Fruit fly (Drosophila melanogaster) whole organism, embryonic: ENCODE measurements around the gene CG43245.

ENCODE experiments used
- Ada2b ChIP-seq: fragments of 200-800 bp; sonication (Bioruptor generic); IDR thresholded peaks from 2 replicates; pipeline ENCODE4 v1.3.6; 2022; ENCODE audit warnings: missing biosample characterization, missing genetic modification characterization
- Atf3 ChIP-seq: fragments of 200-800 bp; sonication (Bioruptor generic); optimal IDR thresholded peaks from 3 replicates; lab custom pipeline; 2016; ENCODE audit warnings: missing biosample characterization, missing genetic modification characterization
- CG10366 ChIP-seq: fragments of 200-800 bp; sonication (Bioruptor generic); IDR thresholded peaks from 2 replicates; pipeline ENCODE4 v1.3.6; 2022; ENCODE audit warnings: missing biosample characterization, missing genetic modification characterization
- CG10462 ChIP-seq: fragments of 200-800 bp; sonication (Bioruptor generic); optimal IDR thresholded peaks from 2 replicates; lab custom pipeline; 2016; ENCODE audit warnings: missing biosample characterization, missing genetic modification characterization
- CG10959 ChIP-seq: fragments of 200-800 bp; sonication (Bioruptor generic); IDR thresholded peaks from 2 replicates; pipeline ENCODE4 v1.3.6; 2022; ENCODE audit warnings: missing biosample characterization, missing genetic modification characterization
- CG11247 ChIP-seq: fragments of 200-800 bp; sonication (Bioruptor generic); IDR thresholded peaks from 2 replicates; pipeline ENCODE4 v1.3.6; 2022; ENCODE audit warnings: missing biosample characterization, missing genetic modification characterization
- CG17186 ChIP-seq: fragments of 200-800 bp; sonication (Bioruptor generic); optimal IDR thresholded peaks from 3 replicates; lab custom pipeline; 2017; ENCODE audit warnings: missing biosample characterization, missing genetic modification reagents, missing genetic modification characterization
- CG17802 ChIP-seq: fragments of 200-800 bp; sonication (Bioruptor generic); optimal IDR thresholded peaks from 2 replicates; lab custom pipeline; 2018; ENCODE audit warnings: missing biosample characterization, mild to moderate bottlenecking, missing genetic modification characterization, moderate library complexity
- CG18764 ChIP-seq: fragments of 200-800 bp; sonication (Bioruptor generic); optimal IDR thresholded peaks from 3 replicates; lab custom pipeline; 2016; ENCODE audit warnings: missing biosample characterization, missing genetic modification characterization
- CG30431 ChIP-seq: fragments of 200-800 bp; sonication (Bioruptor generic); optimal IDR thresholded peaks from 2 replicates; lab custom pipeline; 2017; ENCODE audit warnings: missing biosample characterization, missing genetic modification characterization
- CG3065 ChIP-seq: fragments of 200-800 bp; sonication (Bioruptor generic); optimal IDR thresholded peaks from 2 replicates; lab custom pipeline; 2016; ENCODE audit warnings: missing biosample characterization, missing genetic modification characterization
- CG33213 ChIP-seq: fragments of 200-800 bp; sonication (Bioruptor generic); optimal IDR thresholded peaks from 3 replicates; lab custom pipeline; 2016; ENCODE audit warnings: missing biosample characterization, missing genetic modification characterization
- CG3995 ChIP-seq: fragments of 200-800 bp; sonication (Bioruptor generic); optimal IDR thresholded peaks from 3 replicates; lab custom pipeline; 2016; ENCODE audit warnings: missing biosample characterization, missing genetic modification characterization
- CG6689 ChIP-seq: fragments of 200-800 bp; sonication (Bioruptor generic); IDR thresholded peaks from 2 replicates; pipeline ENCODE4 v1.3.6; 2022; ENCODE audit warnings: missing biosample characterization, missing genetic modification characterization
- CG7271 ChIP-seq: fragments of 200-800 bp; sonication (Bioruptor generic); optimal IDR thresholded peaks from 2 replicates; lab custom pipeline; 2018; ENCODE audit warnings: missing biosample characterization, mild to moderate bottlenecking, missing genetic modification characterization, moderate library complexity
- CG7745 ChIP-seq: fragments of 200-800 bp; sonication (Bioruptor generic); optimal IDR thresholded peaks from 2 replicates; lab custom pipeline; 2018; ENCODE audit warnings: missing biosample characterization, mild to moderate bottlenecking, missing genetic modification characterization, moderate library complexity
- CG8478 ChIP-seq: fragments of >200 bp; optimal IDR thresholded peaks from 2 replicates; lab custom pipeline; 2018
- CG9215 ChIP-seq: fragments of 200-800 bp; sonication (Bioruptor generic); IDR thresholded peaks from 2 replicates; pipeline ENCODE4 v1.3.6; 2022; ENCODE audit warnings: missing biosample characterization, missing genetic modification characterization
- Dll ChIP-seq: fragments of 200-800 bp; sonication (Bioruptor generic); IDR thresholded peaks from 4 replicates; pipeline ENCODE4 v1.3.6; 2022; ENCODE audit warnings: missing biosample characterization, missing genetic modification characterization; ENCODE audit not compliant: partially characterized antibody
- ERR ChIP-seq: fragments of 200-800 bp; sonication (Bioruptor generic); optimal IDR thresholded peaks from 2 replicates; lab custom pipeline; 2016; ENCODE audit warnings: missing biosample characterization, missing genetic modification characterization
- Fer2 ChIP-seq: fragments of 200-800 bp; sonication (Bioruptor generic); optimal IDR thresholded peaks from 2 replicates; lab custom pipeline; 2018; ENCODE audit warnings: missing biosample characterization, mild to moderate bottlenecking, missing genetic modification characterization, moderate library complexity
- Fer3 ChIP-seq: fragments of 200-800 bp; sonication (Bioruptor generic); optimal IDR thresholded peaks from 2 replicates; lab custom pipeline; 2018; ENCODE audit warnings: missing biosample characterization, mild to moderate bottlenecking, missing genetic modification characterization, moderate library complexity
- HHEX ChIP-seq: fragments of 200-800 bp; sonication (Bioruptor generic); optimal IDR thresholded peaks from 3 replicates; lab custom pipeline; 2017; ENCODE audit warnings: missing biosample characterization, mild to moderate bottlenecking, missing genetic modification characterization, missing genetic modification reagents
- HLH4C ChIP-seq: fragments of 200-800 bp; sonication (Bioruptor generic); IDR thresholded peaks from 3 replicates; pipeline ENCODE4 v1.3.6; 2022; ENCODE audit warnings: missing biosample characterization, missing genetic modification characterization; ENCODE audit not compliant: partially characterized antibody
- HmgD ChIP-seq: fragments of 200-800 bp; sonication (Bioruptor generic); optimal IDR thresholded peaks from 3 replicates; lab custom pipeline; 2016; ENCODE audit warnings: missing biosample characterization, missing genetic modification characterization
- Hr3 ChIP-seq: fragments of 200-800 bp; sonication (Bioruptor generic); optimal IDR thresholded peaks from 3 replicates; lab custom pipeline; 2016; ENCODE audit warnings: missing biosample characterization, missing genetic modification characterization
- Jarid2 ChIP-seq: fragments of 200-800 bp; sonication (Bioruptor generic); optimal IDR thresholded peaks from 3 replicates; lab custom pipeline; 2017; ENCODE audit warnings: mild to moderate bottlenecking, missing biosample characterization, missing genetic modification reagents, missing genetic modification characterization
- Lim3 ChIP-seq: fragments of 200-800 bp; sonication (Bioruptor generic); IDR thresholded peaks from 2 replicates; pipeline ENCODE4 v1.3.6; 2022; ENCODE audit warnings: missing biosample characterization, missing genetic modification characterization
- MESR4 ChIP-seq: fragments of 200-800 bp; sonication (Bioruptor generic); optimal IDR thresholded peaks from 2 replicates; lab custom pipeline; 2018; ENCODE audit warnings: missing biosample characterization, mild to moderate bottlenecking, missing genetic modification characterization, moderate library complexity
- Myb ChIP-seq: fragments of 200-800 bp; sonication (Bioruptor generic); optimal IDR thresholded peaks from 2 replicates; lab custom pipeline; 2016; ENCODE audit warnings: missing biosample characterization, missing genetic modification characterization
- Sin3A ChIP-seq: fragments of >200 bp; optimal IDR thresholded peaks from 2 replicates; lab custom pipeline; 2018
- ac ChIP-seq: fragments of 200-800 bp; sonication (Bioruptor generic); optimal IDR thresholded peaks from 3 replicates; lab custom pipeline; 2017; ENCODE audit warnings: missing biosample characterization, mild to moderate bottlenecking, missing genetic modification characterization
- bigmax ChIP-seq: fragments of 200-800 bp; sonication (Bioruptor generic); optimal IDR thresholded peaks from 2 replicates; lab custom pipeline; 2018; ENCODE audit warnings: missing biosample characterization, mild to moderate bottlenecking, missing genetic modification characterization
- dan ChIP-seq: fragments of 200-800 bp; sonication (Bioruptor generic); IDR thresholded peaks from 2 replicates; pipeline ENCODE4 v1.3.6; 2022; ENCODE audit warnings: missing biosample characterization, missing genetic modification characterization
- dmrt11E ChIP-seq: fragments of 200-800 bp; sonication (Bioruptor generic); optimal IDR thresholded peaks from 3 replicates; lab custom pipeline; 2018; ENCODE audit warnings: missing biosample characterization, mild to moderate bottlenecking, missing genetic modification characterization, moderate library complexity
- eyg ChIP-seq: fragments of 200-800 bp; sonication (Bioruptor generic); optimal IDR thresholded peaks from 3 replicates; lab custom pipeline; 2016; ENCODE audit warnings: missing biosample characterization, missing genetic modification characterization
- fd64A ChIP-seq: fragments of 200-800 bp; sonication (Bioruptor generic); optimal IDR thresholded peaks from 3 replicates; lab custom pipeline; 2018; ENCODE audit warnings: missing biosample characterization, mild to moderate bottlenecking, missing genetic modification characterization
- hb ChIP-seq: fragments of 200-800 bp; sonication (Bioruptor generic); IDR thresholded peaks from 3 replicates; pipeline ENCODE4 v1.3.6; 2022; ENCODE audit warnings: missing biosample characterization, missing genetic modification characterization; ENCODE audit not compliant: partially characterized antibody
- oc ChIP-seq: fragments of 200-800 bp; sonication (Bioruptor generic); optimal IDR thresholded peaks from 2 replicates; lab custom pipeline; 2018; ENCODE audit warnings: missing biosample characterization, mild to moderate bottlenecking, missing genetic modification characterization, moderate library complexity
- pfk ChIP-seq: fragments of 200-800 bp; sonication (Bioruptor generic); optimal IDR thresholded peaks from 2 replicates; lab custom pipeline; 2018; ENCODE audit warnings: missing biosample characterization, mild to moderate bottlenecking, missing genetic modification characterization, moderate library complexity
- pros ChIP-seq: fragments of 200-800 bp; sonication (Bioruptor generic); optimal IDR thresholded peaks from 3 replicates; lab custom pipeline; 2019; ENCODE audit warnings: missing biosample characterization, mild to moderate bottlenecking, missing genetic modification characterization, moderate library complexity
- psq ChIP-seq: fragments of 200-800 bp; sonication (Bioruptor generic); optimal IDR thresholded peaks from 2 replicates; lab custom pipeline; 2017; ENCODE audit warnings: missing biosample characterization, missing genetic modification characterization
- run ChIP-seq: fragments of 200-800 bp; sonication (Bioruptor generic); optimal IDR thresholded peaks from 3 replicates; lab custom pipeline; 2018; ENCODE audit warnings: missing biosample characterization, mild to moderate bottlenecking, missing genetic modification characterization
- schlank ChIP-seq: fragments of 200-800 bp; sonication (Bioruptor generic); optimal IDR thresholded peaks from 2 replicates; lab custom pipeline; 2018; ENCODE audit warnings: missing biosample characterization, mild to moderate bottlenecking, missing genetic modification characterization
- sens ChIP-seq: fragments of 200-800 bp; sonication (Bioruptor generic); peaks from one replicate; lab custom pipeline; 2016; ENCODE audit warnings: missing biosample characterization, missing genetic modification characterization
- sim ChIP-seq: fragments of 200-800 bp; sonication (Bioruptor generic); IDR thresholded peaks from 2 replicates; pipeline ENCODE4 v1.3.6; 2022; ENCODE audit warnings: missing biosample characterization, missing genetic modification characterization
- slbo ChIP-seq: fragments of 200-800 bp; sonication (Bioruptor generic); IDR thresholded peaks from 2 replicates; pipeline ENCODE4 v1.3.6; 2022; ENCODE audit warnings: missing biosample characterization, missing genetic modification characterization
- sob ChIP-seq: fragments of 200-800 bp; sonication (Bioruptor generic); IDR thresholded peaks from 2 replicates; pipeline ENCODE4 v1.3.6; 2022; ENCODE audit warnings: missing biosample characterization, missing genetic modification characterization
- stc ChIP-seq: fragments of 200-800 bp; sonication (Bioruptor generic); IDR thresholded peaks from 2 replicates; pipeline ENCODE4 v1.3.6; 2022; ENCODE audit warnings: missing biosample characterization, missing genetic modification characterization
- twi ChIP-seq: fragments of 200-800 bp; optimal IDR thresholded peaks from 2 replicates; lab custom pipeline; 2019; ENCODE audit warnings: missing biosample characterization, mild to moderate bottlenecking, missing genetic modification characterization, moderate library complexity

CG43245 gene

DNA sequence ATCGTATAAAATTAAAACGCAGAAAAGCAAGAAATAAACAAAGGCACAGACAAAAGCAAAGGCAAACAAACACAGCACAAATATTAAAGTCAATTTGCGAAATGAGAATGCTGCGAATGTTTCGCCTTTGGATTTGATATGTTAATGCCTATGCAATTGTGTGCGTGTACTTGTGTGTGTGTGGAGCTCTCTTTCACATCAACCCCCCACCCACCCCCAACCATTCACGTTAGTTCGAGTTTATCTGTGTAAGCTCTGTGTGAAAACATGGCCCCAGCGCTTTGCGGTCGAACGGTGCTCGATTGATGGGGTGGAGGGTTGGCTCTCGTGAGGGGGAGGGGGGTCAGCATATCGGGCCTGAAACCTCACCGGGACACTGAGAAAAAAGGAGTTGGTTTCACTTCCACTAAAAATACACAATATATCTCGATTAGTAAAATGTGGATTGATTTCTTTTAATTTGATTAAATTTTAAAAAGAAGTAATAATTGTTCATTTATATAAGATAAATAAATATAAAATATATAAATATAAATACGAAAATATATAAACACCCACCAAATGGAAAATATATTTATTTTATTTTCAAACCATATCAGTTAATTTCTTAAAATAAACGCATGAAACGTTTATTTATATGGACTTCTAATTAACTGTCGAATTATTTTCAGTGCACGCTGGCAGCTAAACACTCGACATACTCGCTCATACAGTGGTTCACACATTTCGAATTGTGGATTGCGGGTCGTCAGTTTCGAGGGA, 33.2 kb upstream of the CG43245 start (continued):
- TF ChIP-seq dan (GFP tag; lab: Robert Waterston, UW): no peak
- TF ChIP-seq eyg (GFP tag; lab: Kevin White, UChicago): peak; percentile 2
- peak; percentile 63 for TF ChIP-seq CG18764 (GFP tag; lab: Kevin White, UChicago)
- TF ChIP-seq CG7271 (tag; lab: Kevin White, UChicago): peak; percentile 24
- peak; percentile 58 for TF ChIP-seq CG10366 (GFP tag; lab: Robert Waterston, UW)
- TF ChIP-seq Hr3 (GFP tag; lab: Kevin White, UChicago): peak; percentile 82
- TF ChIP-seq CG8478 (lab: Kevin White, UChicago): no peak
- TF ChIP-seq CG10959 (GFP tag; lab: Robert Waterston, UW): 0 out of 2 replicates have a peak, but pooled peaks have one; percentile 25
- no peak for TF ChIP-seq CG17186 (GFP tag; lab: Kevin White, UChicago)
- TF ChIP-seq stc (GFP tag; lab: Robert Waterston, UW): peak; percentile 84; the same call in 1 of the 2 replicates
- TF ChIP-seq MESR4 (GFP tag; lab: Kevin White, UChicago): no peak
- TF ChIP-seq Jarid2 (GFP tag; lab: Kevin White, UChicago): peak; percentile 40
- TF ChIP-seq sob: peak; percentile 80
- peak; percentile 83 for TF ChIP-seq HHEX (GFP tag; lab: Kevin White, UChicago)
- TF ChIP-seq sim (GFP tag; lab: Robert Waterston, UW): peak; percentile 58; the same call in 1 of the 2 replicates
- no peak for TF ChIP-seq Myb (GFP tag; lab: Kevin White, UChicago)
- TF ChIP-seq CG6689: peak; percentile 85
- TF ChIP-seq CG17802 (tag; lab: Kevin White, UChicago): no peak
- TF ChIP-seq CG3995 (GFP tag; lab: Kevin White, UChicago): no peak
- no peak for TF ChIP-seq HLH4C (GFP tag; lab: Robert Waterston, UW)
- no peak for TF ChIP-seq fd64A (GFP tag; lab: Kevin White, UChicago)
- peak; percentile 50; the same call in 1 of the 2 replicates for TF ChIP-seq Lim3
- peak; percentile 72 for TF ChIP-seq dmrt11E (tag; lab: Kevin White, UChicago)
- TF ChIP-seq ac (GFP tag; lab: Kevin White, UChicago): no peak
- TF ChIP-seq hb: no peak
- TF ChIP-seq oc: peak; percentile 52
- peak; percentile 83 for TF ChIP-seq sens (GFP tag; lab: Kevin White, UChicago)
- peak; percentile 71 for TF ChIP-seq CG11247 (GFP tag; lab: Robert Waterston, UW)
- TF ChIP-seq ERR (GFP tag; lab: Kevin White, UChicago): no peak
- TF ChIP-seq CG30431 (GFP tag; lab: Kevin White, UChicago): peak; percentile 50
- no peak for TF ChIP-seq Sin3A (lab: Kevin White, UChicago)
- TF ChIP-seq Dll (GFP tag; lab: Robert Waterston, UW): no peak
- no peak for TF ChIP-seq HmgD (GFP tag; lab: Kevin White, UChicago)
- no peak for TF ChIP-seq pros (GFP tag; lab: Kevin White, UChicago)
- peak; percentile 88 for TF ChIP-seq CG9215 (GFP tag; lab: Robert Waterston, UW)
- peak; percentile 37 for TF ChIP-seq psq (GFP tag; lab: Kevin White, UChicago)
- no peak for TF ChIP-seq CG7745 (tag; lab: Kevin White, UChicago)
- TF ChIP-seq pfk (GFP tag; lab: Kevin White, UChicago): no peak
- no peak for TF ChIP-seq Atf3 (GFP tag; lab: Kevin White, UChicago)
- peak; percentile 8 for TF ChIP-seq CG3065
- peak; percentile 84 for TF ChIP-seq slbo (GFP tag; lab: Robert Waterston, UW)
- TF ChIP-seq twi: peak; percentile 69
- TF ChIP-seq schlank (tag; lab: Kevin White, UChicago): no peak
- no peak for TF ChIP-seq run (tag; lab: Kevin White, UChicago)
- TF ChIP-seq Fer2 (tag; lab: Kevin White, UChicago): peak; percentile 70
- TF ChIP-seq bigmax (GFP tag; lab: Kevin White, UChicago): no peak
- peak; percentile 24 for TF ChIP-seq CG10462
- TF ChIP-seq CG33213: no peak
- TF ChIP-seq Ada2b (GFP tag; lab: Robert Waterston, UW): peak; percentile 64
- peak; percentile 71 for TF ChIP-seq Fer3
